Worm (Caenorhabditis elegans) whole organism, L4 larva: Measurements from ENCODE around the gene gln-5.

Experiments
- D1046.2 ChIP-seq: fragments of 200-800 bp; sonication (Bioruptor generic); IDR thresholded peaks from 2 replicates; pipeline ENCODE4 v1.3.6; 2022; ENCODE audit warnings: missing genetic modification characterization, missing compliant biosample characterization
- F44E2.7 ChIP-seq: fragments of 200-800 bp; sonication (Bioruptor generic); IDR thresholded peaks from 2 replicates; pipeline ENCODE4 v2.1.2; 2022; ENCODE audit warnings: missing genetic modification characterization, missing compliant biosample characterization
- F49E8.2 ChIP-seq: sonication (generic microtip); optimal IDR thresholded peaks from 2 replicates; lab custom pipeline; 2016; ENCODE audit warnings: missing compliant biosample characterization, mild to moderate bottlenecking, missing genetic modification characterization, borderline replicate concordance
- R02D3.7 ChIP-seq: fragments of 150-350 bp; sonication (generic microtip); optimal IDR thresholded peaks from 3 replicates; lab custom pipeline; 2014; ENCODE audit warnings: missing biosample characterization, missing genetic modification characterization
- T26A8.4 ChIP-seq: fragments of 200-800 bp; sonication (Bioruptor generic); IDR thresholded peaks from 2 replicates; pipeline ENCODE4 v1.3.6; 2022; ENCODE audit warnings: missing genetic modification characterization, missing compliant biosample characterization
- Y105C5A.15 ChIP-seq: fragments of 200-800 bp; sonication (Bioruptor generic); IDR thresholded peaks from 2 replicates; pipeline ENCODE4 v1.3.6; 2022; ENCODE audit warnings: missing genetic modification characterization, missing compliant biosample characterization
- Y48G9A.11 ChIP-seq: fragments of 200-800 bp; sonication (Bioruptor generic); IDR thresholded peaks from 2 replicates; pipeline ENCODE4 v1.3.6; 2022; ENCODE audit warnings: missing genetic modification reagents, missing genetic modification characterization, missing compliant biosample characterization
- Y75B8A.6 ChIP-seq: fragments of 200-800 bp; sonication (Bioruptor generic); IDR thresholded peaks from 2 replicates; pipeline ENCODE4 v1.3.6; 2022; ENCODE audit warnings: missing genetic modification reagents, missing genetic modification characterization, missing compliant biosample characterization
- ZK337.2 ChIP-seq: fragments of 200-800 bp; sonication (Bioruptor generic); IDR thresholded peaks from 2 replicates; pipeline ENCODE4 v1.3.6; 2022; ENCODE audit warnings: missing genetic modification reagents, missing genetic modification characterization, missing compliant biosample characterization
- aha-1 ChIP-seq: fragments of 150-350 bp; peaks from one replicate; lab custom pipeline; 2014; ENCODE audit warnings: missing biosample characterization, missing genetic modification characterization
- aly-2 ChIP-seq: sonication (generic microtip); optimal IDR thresholded peaks from 2 replicates; lab custom pipeline; 2018; ENCODE audit warnings: missing biosample characterization, missing genetic modification characterization
- arid-1 ChIP-seq: fragments of 200-800 bp; sonication (Bioruptor generic); conservative IDR thresholded peaks from 2 replicates; pipeline ENCODE4 v1.3.6; 2022; ENCODE audit warnings: missing genetic modification reagents, missing genetic modification characterization, missing compliant biosample characterization
- attf-4 ChIP-seq: sonication (generic microtip); optimal IDR thresholded peaks from 3 replicates; lab custom pipeline; 2017; ENCODE audit warnings: missing biosample characterization, missing genetic modification characterization
- ceh-28 ChIP-seq: fragments of 150-350 bp; optimal IDR thresholded peaks from 2 replicates; lab custom pipeline; 2014; ENCODE audit warnings: missing biosample characterization, missing genetic modification reagents, missing genetic modification characterization
- ceh-44 ChIP-seq: fragments of 200-800 bp; sonication (Bioruptor generic); IDR thresholded peaks from 2 replicates; pipeline ENCODE4 v1.3.6; 2022; ENCODE audit warnings: missing genetic modification reagents, missing genetic modification characterization, missing compliant biosample characterization
- ces-1 ChIP-seq: fragments of 150-350 bp; sonication (generic microtip); optimal IDR thresholded peaks from 4 replicates; lab custom pipeline; 2014; ENCODE audit warnings: missing biosample characterization, missing genetic modification reagents, missing genetic modification characterization
- cey-2 ChIP-seq: sonication (generic microtip); optimal IDR thresholded peaks from 3 replicates; lab custom pipeline; 2017; ENCODE audit warnings: missing genetic modification characterization, mild to moderate bottlenecking, missing compliant biosample characterization, antibody characterized with exemption, borderline replicate concordance; ENCODE audit not compliant: insufficient read depth
- daf-16 ChIP-seq, 3 experiments: sonication (generic microtip); optimal IDR thresholded peaks; 2 replicates each; lab custom pipeline; 2016 to 2017; ENCODE audit warnings: missing genetic modification characterization in 3 of 3, missing genetic modification reagents in 3 of 3, mild to moderate bottlenecking in 2 of 3, missing compliant biosample characterization in 2 of 3, missing biosample characterization in 1 of 3, moderate library complexity in 1 of 3
- daf-8 ChIP-seq: fragments of 200-800 bp; sonication (Bioruptor generic); IDR thresholded peaks from 2 replicates; pipeline ENCODE4 v1.3.6; 2022; ENCODE audit warnings: missing genetic modification characterization, missing compliant biosample characterization
- dmd-6 ChIP-seq: fragments of 200-800 bp; sonication (Bioruptor generic); IDR thresholded peaks from 2 replicates; pipeline ENCODE4 v1.3.6; 2022; ENCODE audit warnings: missing genetic modification reagents, missing genetic modification characterization, missing compliant biosample characterization
- dmd-8 ChIP-seq: fragments of 200-800 bp; sonication (Bioruptor generic); IDR thresholded peaks from 2 replicates; pipeline ENCODE4 v1.3.6; 2022; ENCODE audit warnings: missing genetic modification characterization, missing compliant biosample characterization
- egl-27 ChIP-seq: sonication (generic microtip); optimal IDR thresholded peaks from 3 replicates; lab custom pipeline; 2017; ENCODE audit warnings: missing biosample characterization, missing genetic modification reagents, missing genetic modification characterization
- egl-43 ChIP-seq: fragments of 200-800 bp; sonication (Bioruptor generic); IDR thresholded peaks from 2 replicates; pipeline ENCODE4 v1.3.6; 2022; ENCODE audit warnings: missing genetic modification reagents, missing genetic modification characterization, missing compliant biosample characterization
- fos-1 ChIP-seq: fragments of 150-350 bp; optimal IDR thresholded peaks from 2 replicates; lab custom pipeline; 2014; ENCODE audit warnings: missing biosample characterization, missing genetic modification characterization
- hif-1 ChIP-seq, 2 experiments: sonication (generic microtip); optimal IDR thresholded peaks; 2 replicates each; lab custom pipeline; 2016 to 2017; ENCODE audit warnings: missing compliant biosample characterization in 2 of 2, missing genetic modification characterization in 2 of 2, missing genetic modification reagents in 2 of 2, missing genotype in 2 of 2, mild to moderate bottlenecking in 1 of 2
- hlh-11 ChIP-seq: fragments of 200-800 bp; sonication (Bioruptor generic); optimal IDR thresholded peaks from 2 replicates; lab custom pipeline; 2018; ENCODE audit warnings: mild to moderate bottlenecking, missing genetic modification characterization, missing compliant biosample characterization
- hmg-1.1 ChIP-seq: fragments of 200-800 bp; sonication (Bioruptor generic); IDR thresholded peaks from 2 replicates; pipeline ENCODE4 v1.3.6; 2022; ENCODE audit warnings: missing genetic modification reagents, missing genetic modification characterization, missing compliant biosample characterization
- jun-1 ChIP-seq: fragments of 150-350 bp; optimal IDR thresholded peaks from 2 replicates; lab custom pipeline; 2014; ENCODE audit warnings: missing biosample characterization, missing genetic modification reagents, missing genetic modification characterization
- lim-7 ChIP-seq: fragments of 200-800 bp; sonication (Bioruptor generic); IDR thresholded peaks from 2 replicates; pipeline ENCODE4 v1.3.6; 2022; ENCODE audit warnings: missing genetic modification characterization, missing compliant biosample characterization
- lin-1 ChIP-seq: fragments of 200-800 bp; sonication (Bioruptor generic); IDR thresholded peaks from 2 replicates; pipeline ENCODE4 v1.3.6; 2022; ENCODE audit warnings: missing genetic modification reagents, missing genetic modification characterization, missing compliant biosample characterization
- lin-15B ChIP-seq: fragments of 150-350 bp; sonication (generic microtip); optimal IDR thresholded peaks from 3 replicates; lab custom pipeline; 2014; ENCODE audit warnings: missing biosample characterization, missing genetic modification characterization
- lin-29 ChIP-seq: fragments of 200-800 bp; sonication (Bioruptor generic); IDR thresholded peaks from 2 replicates; pipeline ENCODE4 v1.3.6; 2022; ENCODE audit warnings: missing genetic modification reagents, missing genetic modification characterization, missing compliant biosample characterization
- lin-38 ChIP-seq: fragments of 200-800 bp; sonication (Bioruptor generic); IDR thresholded peaks from 2 replicates; pipeline ENCODE4 v1.3.6; 2022; ENCODE audit warnings: missing genetic modification reagents, missing genetic modification characterization, missing compliant biosample characterization
- lir-3 ChIP-seq: sonication (generic microtip); optimal IDR thresholded peaks from 2 replicates; lab custom pipeline; 2016; ENCODE audit warnings: mild to moderate bottlenecking, missing genetic modification characterization, missing compliant biosample characterization
- mdt-29 ChIP-seq: fragments of 200-800 bp; sonication (Bioruptor generic); IDR thresholded peaks from 2 replicates; pipeline ENCODE4 v1.3.6; 2022; ENCODE audit warnings: missing genetic modification reagents, missing genetic modification characterization, missing compliant biosample characterization
- mxl-3 ChIP-seq: fragments of 200-800 bp; sonication (Bioruptor generic); optimal IDR thresholded peaks from 2 replicates; lab custom pipeline; 2018; ENCODE audit warnings: mild to moderate bottlenecking, missing genetic modification characterization, missing compliant biosample characterization
- nhr-10 ChIP-seq: fragments of 150-350 bp; optimal IDR thresholded peaks from 2 replicates; lab custom pipeline; 2014; ENCODE audit warnings: missing biosample characterization, missing genetic modification characterization
- nhr-28 ChIP-seq: fragments of 150-350 bp; optimal IDR thresholded peaks from 2 replicates; lab custom pipeline; 2014; ENCODE audit warnings: missing biosample characterization, missing genetic modification characterization
- nhr-41 ChIP-seq: fragments of 200-800 bp; sonication (Bioruptor generic); IDR thresholded peaks from 2 replicates; pipeline ENCODE4 v1.3.6; 2022; ENCODE audit warnings: missing genetic modification reagents, missing genetic modification characterization, missing compliant biosample characterization
- nhr-76 ChIP-seq: fragments of 150-350 bp; optimal IDR thresholded peaks from 2 replicates; lab custom pipeline; 2014; ENCODE audit warnings: missing biosample characterization, missing genetic modification characterization
- pqm-1 ChIP-seq: sonication (generic microtip); optimal IDR thresholded peaks from 2 replicates; lab custom pipeline; 2017; ENCODE audit warnings: missing biosample characterization, missing genetic modification characterization
- sdz-12 ChIP-seq: fragments of 200-800 bp; sonication (Bioruptor generic); optimal IDR thresholded peaks from 2 replicates; lab custom pipeline; 2018; ENCODE audit warnings: mild to moderate bottlenecking, missing genetic modification characterization, missing compliant biosample characterization
- skn-1 ChIP-seq: fragments of 150-350 bp; optimal IDR thresholded peaks from 2 replicates; lab custom pipeline; 2014; ENCODE audit warnings: missing biosample characterization, missing genetic modification characterization
- snpc-4 ChIP-seq: fragments of 150-350 bp; optimal IDR thresholded peaks from 2 replicates; lab custom pipeline; 2014; ENCODE audit warnings: missing biosample characterization, missing genetic modification characterization
- spr-1 ChIP-seq: sonication (generic microtip); optimal IDR thresholded peaks from 2 replicates; lab custom pipeline; 2016; ENCODE audit warnings: mild to moderate bottlenecking, missing genetic modification characterization, missing compliant biosample characterization
- tra-1 ChIP-seq: fragments of 200-800 bp; sonication (Bioruptor generic); IDR thresholded peaks from 2 replicates; pipeline ENCODE4 v1.3.6; 2022; ENCODE audit warnings: missing genetic modification reagents, missing genetic modification characterization, missing compliant biosample characterization
- unc-39 ChIP-seq: sonication (generic microtip); optimal IDR thresholded peaks from 2 replicates; lab custom pipeline; 2017; ENCODE audit warnings: missing biosample characterization, missing genetic modification characterization
- unc-62 ChIP-seq, 3 experiments: fragments of 150-350 bp in 1 of 3; sonication (generic microtip); optimal IDR thresholded peaks in 2 of 3; peaks in 1 of 3; 1 replicate in 1 of 3; 2 replicates in 2 of 3; lab custom pipeline; 2014 to 2017; ENCODE audit warnings: missing biosample characterization in 3 of 3, missing genetic modification characterization in 3 of 3, missing genetic modification reagents in 3 of 3, missing genotype in 1 of 3

gln-5 gene

ce11 chrIV:17253435-17253834 is 20.0 kb downstream of the gln-5 start:
- TF ChIP-seq aha-1 (tag; lab: Kevin White, UChicago): peak; percentile 99
- no peak for TF ChIP-seq lin-38 (GFP tag; lab: Robert Waterston, UW)
- TF ChIP-seq T26A8.4: no peak

DNA sequence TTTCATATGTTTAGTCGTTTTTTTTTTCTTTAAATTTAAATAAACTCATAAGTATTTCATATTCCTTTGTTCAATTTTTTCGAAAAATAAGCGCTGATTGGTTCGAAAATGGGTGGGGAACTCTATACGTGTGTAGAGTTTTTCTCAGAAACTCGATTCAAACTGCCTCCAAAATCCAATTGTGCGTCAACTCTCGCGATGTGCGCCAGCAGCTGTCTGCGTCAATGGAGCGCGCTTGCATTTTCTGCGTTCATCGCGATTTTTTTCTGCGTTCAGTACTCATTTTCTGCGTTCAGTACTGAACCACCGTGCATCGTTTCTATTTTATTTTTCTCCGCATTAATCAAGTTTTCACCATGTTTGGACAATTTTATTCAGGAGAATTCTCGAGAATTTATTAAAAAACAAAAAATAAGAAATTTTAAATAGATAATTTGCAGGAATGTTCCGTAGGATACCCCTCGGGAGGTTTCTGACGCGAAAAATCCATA is 23.7 kb downstream of the gln-5 start, which contains the start of gene eelo-2:
Gene eelo-2 (plus strand): TSS at position 441 of the 491 bp plus-strand sequence.
- TF ChIP-seq mxl-3 (GFP tag; lab: Kevin White, UChicago) (peak; percentile 88), arid-1 (GFP tag; lab: Robert Waterston, UW) (peak; percentile 97), hif-1 (tag; optimal IDR thresholded peaks at IDR 0.05; lab: Kevin White, UChicago) (peak; percentile 74 to 91), dmd-6 (GFP tag; lab: Robert Waterston, UW) (peak; percentile 97), ceh-28 (tag; lab: Kevin White, UChicago) (no peak), attf-4 (tag; lab: Kevin White, UChicago) (no peak), cey-2 (tag; lab: Kevin White, UChicago) (peak; percentile 1), fos-1 (peak; percentile 68), aly-2 (tag; lab: Kevin White, UChicago) (no peak), nhr-28 (tag; lab: Kevin White, UChicago) (peak; percentile 91), lim-7 (GFP tag; lab: Robert Waterston, UW) (no peak), ces-1 (peak; percentile 34), tra-1 (GFP tag; lab: Robert Waterston, UW) (peak; percentile 94), R02D3.7 (tag; lab: Kevin White, UChicago) (no peak), ZK337.2 (GFP tag; lab: Robert Waterston, UW) (peak; percentile 70; the same call in 1 of the 2 replicates), Y48G9A.11 (peak; percentile 75), nhr-10 (tag; lab: Kevin White, UChicago) (peak; percentile 71), daf-16 (GFP tag; optimal IDR thresholded peaks at IDR 0.05; lab: Kevin White, UChicago) (peak; percentile 66 to 91), daf-16 (tag; optimal IDR thresholded peaks at IDR 0.05; lab: Kevin White, UChicago) (peak; percentile 80), unc-62 (GFP tag; optimal IDR thresholded peaks at IDR 0.05 in 1 of 2; lab: Kevin White, UChicago) (peak in 1 of 2 experiments; percentile 99), unc-62 (tag; optimal IDR thresholded peaks at IDR 0.05; lab: Kevin White, UChicago) (no peak), Y105C5A.15 (0 out of 2 replicates have a peak, but pooled peaks have one; percentile 19), egl-27 (peak; percentile 33), F44E2.7 (GFP tag; lab: Robert Waterston, UW) (peak; percentile 4; the same call in 1 of the 2 replicates), mdt-29 (peak; percentile 96), lin-29 (GFP tag; lab: Robert Waterston, UW) (peak; percentile 97), hlh-11 (tag; lab: Kevin White, UChicago) (peak; percentile 97), lir-3 (tag; lab: Kevin White, UChicago) (peak; percentile 87), egl-43 (GFP tag; lab: Robert Waterston, UW) (peak; percentile 90), nhr-41 (peak; percentile 90), nhr-76 (tag; lab: Kevin White, UChicago) (peak; percentile 75), unc-39 (tag; lab: Kevin White, UChicago) (no peak), hmg-1.1 (peak; percentile 97), lin-38 (GFP tag; lab: Robert Waterston, UW) (peak; percentile 100), lin-1 (GFP tag; lab: Robert Waterston, UW) (peak; percentile 97), dmd-8 (GFP tag; lab: Robert Waterston, UW) (0 out of 2 replicates have a peak, but pooled peaks have one; percentile 13), skn-1 (tag; lab: Kevin White, UChicago) (no peak), lin-15B (tag; lab: Kevin White, UChicago) (peak; percentile 96), sdz-12 (GFP tag; lab: Kevin White, UChicago) (no peak), spr-1 (tag; lab: Kevin White, UChicago) (peak; percentile 96), D1046.2 (peak; percentile 89), ceh-44 (GFP tag; lab: Robert Waterston, UW) (peak; percentile 87), daf-8 (no peak), jun-1 (tag; lab: Kevin White, UChicago) (peak; percentile 94), pqm-1 (peak; percentile 63), F49E8.2 (tag; lab: Kevin White, UChicago) (peak; percentile 96), T26A8.4 (peak; percentile 98), Y75B8A.6 (peak; percentile 90), snpc-4 (tag; lab: Kevin White, UChicago) (peak; percentile 34)
